Worm (Caenorhabditis elegans) whole organism, L4 larva: Measurements from ENCODE around the gene W04G3.5.

Experiments
- ZK546.5 ChIP-seq, 2 experiments: sonication (generic microtip); optimal IDR thresholded peaks; 2 replicates each; lab custom pipeline; 2017; ENCODE audit warnings: missing biosample characterization in 2 of 2, missing genetic modification characterization in 2 of 2
- daf-16 ChIP-seq, 3 experiments: sonication (generic microtip); optimal IDR thresholded peaks; 2 replicates each; lab custom pipeline; 2016 to 2017; ENCODE audit warnings: missing genetic modification characterization in 3 of 3, missing genetic modification reagents in 3 of 3, mild to moderate bottlenecking in 2 of 3, missing compliant biosample characterization in 2 of 3, missing biosample characterization in 1 of 3, moderate library complexity in 1 of 3
- hlh-30 ChIP-seq: sonication (generic microtip); optimal IDR thresholded peaks from 2 replicates; lab custom pipeline; 2017; ENCODE audit warnings: antibody characterized with exemption, mild to moderate bottlenecking, missing genetic modification characterization, missing compliant biosample characterization; ENCODE audit not compliant: insufficient read depth
- lin-13 ChIP-seq: fragments of 150-350 bp; optimal IDR thresholded peaks from 2 replicates; lab custom pipeline; 2014; ENCODE audit warnings: missing biosample characterization, missing genetic modification reagents, missing genetic modification characterization
- nhr-11 ChIP-seq: fragments of 150-350 bp; optimal IDR thresholded peaks from 2 replicates; lab custom pipeline; 2014; ENCODE audit warnings: missing biosample characterization, missing genetic modification characterization
- nhr-28 ChIP-seq: fragments of 150-350 bp; optimal IDR thresholded peaks from 2 replicates; lab custom pipeline; 2014; ENCODE audit warnings: missing biosample characterization, missing genetic modification characterization
- nhr-48 ChIP-seq: sonication (generic microtip); optimal IDR thresholded peaks from 2 replicates; lab custom pipeline; 2016; ENCODE audit warnings: mild to moderate bottlenecking, missing genetic modification characterization, missing compliant biosample characterization
- snpc-4 ChIP-seq: fragments of 150-350 bp; optimal IDR thresholded peaks from 2 replicates; lab custom pipeline; 2014; ENCODE audit warnings: missing biosample characterization, missing genetic modification characterization
- zfp-2 ChIP-seq: sonication (generic microtip); optimal IDR thresholded peaks from 2 replicates; lab custom pipeline; 2016; ENCODE audit warnings: mild to moderate bottlenecking, missing genetic modification characterization, missing compliant biosample characterization

- TF ChIP-seq snpc-4 = no peak
- no peak for TF ChIP-seq daf-16 (GFP tag; optimal IDR thresholded peaks at IDR 0.05; lab: Kevin White, UChicago)
- no peak for TF ChIP-seq daf-16 (tag; optimal IDR thresholded peaks at IDR 0.05; lab: Kevin White, UChicago)
- no peak for TF ChIP-seq nhr-11 (tag; lab: Kevin White, UChicago)
- TF ChIP-seq nhr-48 (tag; lab: Kevin White, UChicago) = no peak
- TF ChIP-seq lin-13 (GFP tag; lab: Kevin White, UChicago) = no peak
- TF ChIP-seq hlh-30 (tag; lab: Kevin White, UChicago) = no peak
- TF ChIP-seq nhr-28 = no peak
- no peak for TF ChIP-seq ZK546.5 (tag; optimal IDR thresholded peaks at IDR 0.05; lab: Kevin White, UChicago)
- TF ChIP-seq zfp-2 (tag; lab: Kevin White, UChicago) = no peak
Measured at ce11 chrX:11107076-11107475, 33.6 kb downstream of the W04G3.5 start, which contains the start of gene clc-17.
